Worm (Caenorhabditis elegans) whole organism, young adult: ENCODE data around the gene rmd-3.

ENCODE experiments used
- B0035.1 ChIP-seq: sonication (generic microtip); optimal IDR thresholded peaks from 2 replicates; lab custom pipeline; 2016; ENCODE audit warnings: missing genetic modification characterization, mild to moderate bottlenecking, missing compliant biosample characterization, missing genotype, missing genetic modification reagents
- B0261.1 ChIP-seq: sonication (generic microtip); optimal IDR thresholded peaks from 2 replicates; lab custom pipeline; 2016; ENCODE audit warnings: mild to moderate bottlenecking, missing genetic modification characterization, moderate library complexity, missing compliant biosample characterization
- B0336.3 ChIP-seq: fragments of 200-800 bp; sonication (Bioruptor generic); IDR thresholded peaks from 2 replicates; pipeline ENCODE4 v1.3.6; 2022; ENCODE audit warnings: missing genetic modification characterization, missing compliant biosample characterization
- C06A6.2 ChIP-seq: fragments of 200-800 bp; sonication (Bioruptor generic); conservative IDR thresholded peaks from 2 replicates; pipeline ENCODE4 v1.3.6; 2022; ENCODE audit warnings: missing genetic modification characterization, missing compliant biosample characterization
- F57A8.1 ChIP-seq: fragments of 200-800 bp; sonication (Bioruptor generic); optimal IDR thresholded peaks from 2 replicates; lab custom pipeline; 2018; ENCODE audit warnings: mild to moderate bottlenecking, missing genetic modification characterization, moderate library complexity, missing compliant biosample characterization
- Y95B8A.8 ChIP-seq: fragments of 200-800 bp; sonication (Bioruptor generic); IDR thresholded peaks from 2 replicates; pipeline ENCODE4 v1.3.6; 2022; ENCODE audit warnings: missing genetic modification reagents, missing genetic modification characterization, missing compliant biosample characterization
- ZK185.1 ChIP-seq: sonication (generic microtip); optimal IDR thresholded peaks from 2 replicates; lab custom pipeline; 2016; ENCODE audit warnings: mild to moderate bottlenecking, missing genetic modification characterization, missing compliant biosample characterization; ENCODE audit not compliant: poor library complexity, severe bottlenecking
- ama-1 ChIP-seq, 3 experiments: fragments of 150-350 bp in 1 of 3; sonication (generic microtip) in 2 of 3; optimal IDR thresholded peaks; 2 replicates each; lab custom pipeline; 2014 to 2018; ENCODE audit warnings: missing biosample characterization in 2 of 3, missing genetic modification characterization in 2 of 3, missing genetic modification reagents in 2 of 3
- aptf-2 ChIP-seq: fragments of 200-800 bp; sonication (Bioruptor generic); conservative IDR thresholded peaks from 2 replicates; pipeline ENCODE4 v1.3.6; 2022; ENCODE audit warnings: missing genetic modification reagents, missing genetic modification characterization, missing compliant biosample characterization
- aptf-3 ChIP-seq: fragments of 200-800 bp; sonication (Bioruptor generic); IDR thresholded peaks from 2 replicates; pipeline ENCODE4 v1.3.6; 2022; ENCODE audit warnings: missing genetic modification characterization, missing compliant biosample characterization
- athp-1 ChIP-seq: sonication (generic microtip); optimal IDR thresholded peaks from 2 replicates; lab custom pipeline; 2017; ENCODE audit warnings: mild to moderate bottlenecking, missing genetic modification characterization, missing compliant biosample characterization
- attf-3 ChIP-seq: fragments of 200-800 bp; sonication (Bioruptor generic); conservative IDR thresholded peaks from 2 replicates; pipeline ENCODE4 v1.3.6; 2022; ENCODE audit warnings: missing genetic modification reagents, missing genetic modification characterization, missing compliant biosample characterization
- bed-2 ChIP-seq: fragments of 200-800 bp; sonication (Bioruptor generic); IDR thresholded peaks from 2 replicates; pipeline ENCODE4 v1.3.6; 2022; ENCODE audit warnings: missing genetic modification reagents, missing genetic modification characterization, missing compliant biosample characterization
- cebp-1 ChIP-seq, 2 experiments: fragments of 200-800 bp in 1 of 2; sonication (Bioruptor generic) in 1 of 2; sonication (generic microtip) in 1 of 2; IDR thresholded peaks in 1 of 2; optimal IDR thresholded peaks in 1 of 2; 2 replicates each; pipeline versions ENCODE4 v1.3.6 to Lab custom; 2017 to 2022; ENCODE audit warnings: missing compliant biosample characterization in 2 of 2, missing genetic modification characterization in 2 of 2, mild to moderate bottlenecking in 1 of 2, missing genetic modification reagents in 1 of 2, moderate library complexity in 1 of 2
- ceh-58 ChIP-seq: fragments of 200-800 bp; sonication (Bioruptor generic); IDR thresholded peaks from 2 replicates; pipeline ENCODE4 v1.3.6; 2022; ENCODE audit warnings: missing genetic modification characterization, missing compliant biosample characterization
- efl-1 ChIP-seq: fragments of 150-350 bp; optimal IDR thresholded peaks from 2 replicates; lab custom pipeline; 2014; ENCODE audit warnings: missing biosample characterization, missing genetic modification reagents, missing genetic modification characterization
- ekl-4 ChIP-seq: fragments of 200-800 bp; sonication (Bioruptor generic); IDR thresholded peaks from 2 replicates; pipeline ENCODE4 v1.3.6; 2022; ENCODE audit warnings: missing genetic modification reagents, missing genetic modification characterization, missing compliant biosample characterization
- ets-4 ChIP-seq: fragments of 200-800 bp; sonication (Bioruptor generic); optimal IDR thresholded peaks from 2 replicates; lab custom pipeline; 2018; ENCODE audit warnings: mild to moderate bottlenecking, missing genetic modification characterization, missing compliant biosample characterization
- him-1 ChIP-seq: sonication (generic microtip); optimal IDR thresholded peaks from 2 replicates; lab custom pipeline; 2016; ENCODE audit warnings: missing genotype, missing genetic modification reagents, missing genetic modification characterization, missing compliant biosample characterization
- hlh-26 ChIP-seq: fragments of 200-800 bp; sonication (Bioruptor generic); conservative IDR thresholded peaks from 2 replicates; pipeline ENCODE4 v1.3.6; 2022; ENCODE audit warnings: missing genetic modification reagents, missing genetic modification characterization, missing compliant biosample characterization
- hsf-1 ChIP-seq: fragments of 200-800 bp; sonication (Bioruptor generic); IDR thresholded peaks from 2 replicates; pipeline ENCODE4 v1.3.6; 2022; ENCODE audit warnings: missing genetic modification reagents, missing genetic modification characterization, missing compliant biosample characterization
- let-607 ChIP-seq, 2 experiments: fragments of 200-800 bp in 1 of 2; sonication (Bioruptor generic) in 1 of 2; sonication (generic microtip) in 1 of 2; optimal IDR thresholded peaks; 2 replicates each; lab custom pipeline; 2016 to 2018; ENCODE audit warnings: mild to moderate bottlenecking in 2 of 2, missing compliant biosample characterization in 2 of 2, missing genetic modification characterization in 2 of 2, moderate library complexity in 2 of 2, missing genotype in 1 of 2
- lsl-1 ChIP-seq: fragments of 200-800 bp; sonication (Bioruptor generic); optimal IDR thresholded peaks from 2 replicates; lab custom pipeline; 2018; ENCODE audit warnings: mild to moderate bottlenecking, missing genetic modification characterization, moderate library complexity, missing compliant biosample characterization
- lsy-27 ChIP-seq: sonication (generic microtip); optimal IDR thresholded peaks from 2 replicates; lab custom pipeline; 2017; ENCODE audit warnings: missing genetic modification characterization, mild to moderate bottlenecking, missing compliant biosample characterization, antibody characterized with exemption, missing genotype, borderline replicate concordance; ENCODE audit not compliant: insufficient read depth
- madf-10 ChIP-seq: sonication (generic microtip); optimal IDR thresholded peaks from 2 replicates; lab custom pipeline; 2016; ENCODE audit warnings: mild to moderate bottlenecking, missing genetic modification characterization, missing compliant biosample characterization
- madf-6 ChIP-seq: fragments of 200-800 bp; sonication (Bioruptor generic); IDR thresholded peaks from 2 replicates; pipeline ENCODE4 v1.3.6; 2022; ENCODE audit warnings: missing genetic modification reagents, missing genetic modification characterization, missing compliant biosample characterization
- madf-8 ChIP-seq: fragments of 200-800 bp; sonication (Bioruptor generic); conservative IDR thresholded peaks from 2 replicates; pipeline ENCODE4 v1.3.6; 2022; ENCODE audit warnings: missing genetic modification reagents, missing genetic modification characterization, missing compliant biosample characterization
- mcd-1 ChIP-seq: fragments of 200-800 bp; sonication (Bioruptor generic); IDR thresholded peaks from 2 replicates; pipeline ENCODE4 v1.3.6; 2022; ENCODE audit warnings: missing genetic modification reagents, missing genetic modification characterization, missing compliant biosample characterization
- nfyb-1 ChIP-seq: fragments of 200-800 bp; sonication (Bioruptor generic); IDR thresholded peaks from 2 replicates; pipeline ENCODE4 v1.3.6; 2022; ENCODE audit warnings: missing genetic modification reagents, missing genetic modification characterization, missing compliant biosample characterization
- pbrm-1 ChIP-seq: fragments of 200-800 bp; sonication (Bioruptor generic); IDR thresholded peaks from 2 replicates; pipeline ENCODE4 v1.3.6; 2022; ENCODE audit warnings: missing genetic modification reagents, missing genetic modification characterization, missing compliant biosample characterization
- pha-4 ChIP-seq: fragments of 150-350 bp; sonication (generic microtip); optimal IDR thresholded peaks from 2 replicates; lab custom pipeline; 2014; ENCODE audit warnings: missing biosample characterization, missing genetic modification reagents, missing genetic modification characterization
- rpc-1 ChIP-seq, 2 experiments: fragments of 150-350 bp in 1 of 2; sonication (generic microtip) in 1 of 2; optimal IDR thresholded peaks; 2 replicates each; lab custom pipeline; 2014 to 2018; ENCODE audit warnings: missing biosample characterization in 1 of 2, missing genetic modification characterization in 1 of 2, missing genetic modification reagents in 1 of 2, missing genotype in 1 of 2
- sdz-38 ChIP-seq: sonication (generic microtip); optimal IDR thresholded peaks from 2 replicates; lab custom pipeline; 2016; ENCODE audit warnings: missing genotype, missing genetic modification characterization, missing compliant biosample characterization
- sea-2 ChIP-seq: fragments of 200-800 bp; sonication (Bioruptor generic); IDR thresholded peaks from 2 replicates; pipeline ENCODE4 v1.3.6; 2022; ENCODE audit warnings: missing genetic modification characterization, missing compliant biosample characterization
- snpc-1.1 ChIP-seq: sonication (generic microtip); optimal IDR thresholded peaks from 2 replicates; lab custom pipeline; 2017; ENCODE audit warnings: missing genetic modification characterization, mild to moderate bottlenecking, missing compliant biosample characterization, antibody characterized with exemption, moderate library complexity, missing genotype, missing genetic modification reagents; ENCODE audit not compliant: insufficient read depth
- snpc-1.3 ChIP-seq: sonication (generic microtip); optimal IDR thresholded peaks from 2 replicates; lab custom pipeline; 2017; ENCODE audit warnings: missing genetic modification characterization, mild to moderate bottlenecking, missing compliant biosample characterization, antibody characterized with exemption, moderate library complexity, missing genotype, missing genetic modification reagents; ENCODE audit not compliant: insufficient read depth
- snpc-3.4 ChIP-seq: sonication (generic microtip); optimal IDR thresholded peaks from 2 replicates; lab custom pipeline; 2017; ENCODE audit warnings: missing genetic modification characterization, mild to moderate bottlenecking, missing compliant biosample characterization, antibody characterized with exemption, moderate library complexity, missing genotype, missing genetic modification reagents
- tbp1 ChIP-seq: fragments of 200-800 bp; sonication (Bioruptor generic); optimal IDR thresholded peaks from 2 replicates; lab custom pipeline; 2018; ENCODE audit warnings: mild to moderate bottlenecking, missing genetic modification characterization, missing compliant biosample characterization
- unc-62 ChIP-seq: fragments of 150-350 bp; optimal IDR thresholded peaks from 2 replicates; lab custom pipeline; 2014; ENCODE audit warnings: missing biosample characterization, missing genetic modification reagents, missing genetic modification characterization
- xnd-1 ChIP-seq: sonication (generic microtip); optimal IDR thresholded peaks from 2 replicates; lab custom pipeline; 2016; ENCODE audit warnings: missing genotype, missing genetic modification reagents, missing genetic modification characterization, missing compliant biosample characterization
- zfh-2 ChIP-seq: fragments of 200-800 bp; sonication (Bioruptor generic); conservative IDR thresholded peaks from 2 replicates; pipeline ENCODE4 v1.3.6; 2022; ENCODE audit warnings: missing genetic modification reagents, missing genetic modification characterization, missing compliant biosample characterization
- ztf-22 ChIP-seq: fragments of 200-800 bp; sonication (Bioruptor generic); optimal IDR thresholded peaks from 2 replicates; lab custom pipeline; 2018; ENCODE audit warnings: mild to moderate bottlenecking, missing genetic modification characterization, moderate library complexity, missing compliant biosample characterization
- ztf-25 ChIP-seq: fragments of 200-800 bp; sonication (Bioruptor generic); IDR thresholded peaks from 2 replicates; pipeline ENCODE4 v1.3.6; 2022; ENCODE audit warnings: missing genetic modification reagents, missing genetic modification characterization, missing compliant biosample characterization
- ztf-26 ChIP-seq: sonication (generic microtip); optimal IDR thresholded peaks from 2 replicates; lab custom pipeline; 2017; ENCODE audit warnings: missing genetic modification characterization, missing compliant biosample characterization
- ztf-28 ChIP-seq: fragments of 200-800 bp; sonication (Bioruptor generic); IDR thresholded peaks from 2 replicates; pipeline ENCODE4 v1.3.6; 2022; ENCODE audit warnings: missing genetic modification reagents, missing genetic modification characterization, missing compliant biosample characterization

Gene rmd-3

DNA sequence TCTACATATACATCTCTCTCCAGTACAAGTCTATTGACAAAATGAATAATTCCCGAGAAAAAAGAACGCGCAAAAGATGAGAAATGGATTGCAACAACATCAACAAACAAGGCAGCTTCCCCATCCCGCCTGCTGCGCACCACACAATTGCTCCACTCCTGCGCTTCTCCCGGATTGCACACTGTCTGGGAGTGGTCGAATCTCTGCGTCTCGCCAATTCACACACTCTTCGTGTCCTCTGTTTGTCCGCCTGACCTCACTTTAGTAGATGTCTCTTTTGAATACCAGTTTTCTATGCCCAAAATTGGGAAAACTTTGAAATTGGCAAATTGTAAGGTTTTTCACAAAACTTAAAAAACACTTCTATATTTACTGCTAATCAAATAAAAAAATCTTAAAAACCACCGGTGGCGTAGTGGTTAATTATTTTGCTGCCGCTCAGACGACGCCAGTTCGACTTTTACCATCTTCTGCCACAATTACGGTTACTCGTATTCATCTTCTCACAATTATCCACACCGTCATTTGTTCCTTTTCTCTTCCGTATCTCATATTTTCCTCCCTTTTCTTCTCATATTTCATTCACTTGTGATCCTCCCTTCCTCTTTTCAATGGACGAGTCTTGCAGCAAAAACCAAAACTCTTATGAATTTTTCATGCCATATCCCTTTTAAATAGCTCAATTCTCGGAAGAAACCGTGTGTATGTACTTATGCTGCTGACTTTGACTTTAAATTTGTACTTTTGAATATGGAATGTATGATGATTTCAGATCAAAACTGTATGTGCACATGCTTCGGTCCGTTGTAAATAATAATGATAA, 33.6 kb downstream of the rmd-3 start, which contains the start of gene rsf-1 (continued):
- TF ChIP-seq F57A8.1 (no peak), bed-2 (GFP tag; lab: Robert Waterston, UW) (no peak), ama-1 (optimal IDR thresholded peaks at IDR 0.05; lab: Kevin White, UChicago) (no peak), ama-1 (GFP tag; optimal IDR thresholded peaks at IDR 0.05; lab: Kevin White, UChicago) (no peak), ztf-25 (GFP tag; lab: Robert Waterston, UW) (no peak), Y95B8A.8 (GFP tag; lab: Robert Waterston, UW) (no peak), tbp1 (GFP tag; lab: Kevin White, UChicago) (peak; percentile 81), ztf-22 (no peak), snpc-3.4 (tag; lab: Kevin White, UChicago) (no peak), ztf-28 (GFP tag; lab: Robert Waterston, UW) (no peak), lsl-1 (GFP tag; lab: Kevin White, UChicago) (no peak), zfh-2 (GFP tag; lab: Robert Waterston, UW) (peak; percentile 64), xnd-1 (tag; lab: Kevin White, UChicago) (no peak), pbrm-1 (GFP tag; lab: Robert Waterston, UW) (no peak), C06A6.2 (no peak), madf-8 (GFP tag; lab: Robert Waterston, UW) (no peak), madf-6 (GFP tag; lab: Robert Waterston, UW) (peak; percentile 51), B0261.1 (peak; percentile 51), hsf-1 (GFP tag; lab: Robert Waterston, UW) (no peak), him-1 (tag; lab: Kevin White, UChicago) (peak; percentile 69), nfyb-1 (peak; percentile 24; the same call in 1 of the 2 replicates), snpc-1.3 (tag; lab: Kevin White, UChicago) (no peak), mcd-1 (GFP tag; lab: Robert Waterston, UW) (peak; percentile 47; the same call in 1 of the 2 replicates), sdz-38 (tag; lab: Kevin White, UChicago) (no peak), athp-1 (tag; lab: Kevin White, UChicago) (no peak), madf-10 (tag; lab: Kevin White, UChicago) (no peak), ZK185.1 (tag; lab: Kevin White, UChicago) (no peak), sea-2 (GFP tag; lab: Robert Waterston, UW) (no peak), snpc-1.1 (tag; lab: Kevin White, UChicago) (no peak), ztf-26 (tag; lab: Kevin White, UChicago) (no peak), lsy-27 (no peak), ekl-4 (GFP tag; lab: Robert Waterston, UW) (no peak), B0035.1 (tag; lab: Kevin White, UChicago) (no peak), rpc-1 (optimal IDR thresholded peaks at IDR 0.05; lab: Kevin White, UChicago) (peak; percentile 49), rpc-1 (tag; optimal IDR thresholded peaks at IDR 0.05; lab: Kevin White, UChicago) (peak; percentile 70), attf-3 (no peak), unc-62 (GFP tag; lab: Kevin White, UChicago) (no peak), aptf-2 (GFP tag; lab: Robert Waterston, UW) (no peak), ets-4 (GFP tag; lab: Kevin White, UChicago) (no peak), let-607 (tag; optimal IDR thresholded peaks at IDR 0.05; lab: Kevin White, UChicago) (no peak), cebp-1 (GFP tag; IDR thresholded peaks at IDR 0.05; lab: Robert Waterston, UW) (no peak), cebp-1 (tag; optimal IDR thresholded peaks at IDR 0.05; lab: Kevin White, UChicago) (peak; percentile 25), B0336.3 (GFP tag; lab: Robert Waterston, UW) (no peak), aptf-3 (GFP tag; lab: Robert Waterston, UW) (no peak), efl-1 (GFP tag; lab: Kevin White, UChicago) (no peak), pha-4 (tag; lab: Kevin White, UChicago) (no peak), ceh-58 (GFP tag; lab: Robert Waterston, UW) (no peak), hlh-26 (GFP tag; lab: Robert Waterston, UW) (no peak)
